Worm (Caenorhabditis elegans) whole organism, young adult: ENCODE results near the gene glt-4.
A peak's percentile ranks its signal among the peaks of the same experiment; 100 is the strongest.

Experiments
- B0035.1 ChIP-seq: sonication (generic microtip); optimal IDR thresholded peaks from 2 replicates; lab custom pipeline; 2016; ENCODE audit warnings: missing genetic modification characterization, mild to moderate bottlenecking, missing compliant biosample characterization, missing genotype, missing genetic modification reagents
- B0261.1 ChIP-seq: sonication (generic microtip); optimal IDR thresholded peaks from 2 replicates; lab custom pipeline; 2016; ENCODE audit warnings: mild to moderate bottlenecking, missing genetic modification characterization, moderate library complexity, missing compliant biosample characterization
- F33H1.4 ChIP-seq: fragments of 200-800 bp; sonication (Bioruptor generic); IDR thresholded peaks from 2 replicates; pipeline ENCODE4 v1.3.6; 2022; ENCODE audit warnings: missing genetic modification reagents, missing genetic modification characterization, missing compliant biosample characterization
- K11D2.4 ChIP-seq: fragments of 200-800 bp; sonication (Bioruptor generic); IDR thresholded peaks from 2 replicates; pipeline ENCODE4 v1.3.6; 2022; ENCODE audit warnings: missing genetic modification reagents, missing genetic modification characterization, missing compliant biosample characterization
- T07F8.4 ChIP-seq: sonication (generic microtip); optimal IDR thresholded peaks from 2 replicates; lab custom pipeline; 2016; ENCODE audit warnings: mild to moderate bottlenecking, missing genetic modification characterization, moderate library complexity, missing compliant biosample characterization
- Y56A3A.18 ChIP-seq: fragments of 200-800 bp; sonication (Bioruptor generic); IDR thresholded peaks from 2 replicates; pipeline ENCODE4 v1.3.6; 2022; ENCODE audit warnings: missing genetic modification reagents, missing genetic modification characterization, missing compliant biosample characterization
- attf-3 ChIP-seq: fragments of 200-800 bp; sonication (Bioruptor generic); conservative IDR thresholded peaks from 2 replicates; pipeline ENCODE4 v1.3.6; 2022; ENCODE audit warnings: missing genetic modification reagents, missing genetic modification characterization, missing compliant biosample characterization
- ccch-3 ChIP-seq: fragments of 200-800 bp; sonication (Bioruptor generic); optimal IDR thresholded peaks from 2 replicates; lab custom pipeline; 2018; ENCODE audit warnings: mild to moderate bottlenecking, missing genetic modification characterization, missing compliant biosample characterization
- cebp-1 ChIP-seq, 2 experiments: fragments of 200-800 bp in 1 of 2; sonication (Bioruptor generic) in 1 of 2; sonication (generic microtip) in 1 of 2; IDR thresholded peaks in 1 of 2; optimal IDR thresholded peaks in 1 of 2; 2 replicates each; pipeline versions ENCODE4 v1.3.6 to Lab custom; 2017 to 2022; ENCODE audit warnings: missing compliant biosample characterization in 2 of 2, missing genetic modification characterization in 2 of 2, mild to moderate bottlenecking in 1 of 2, missing genetic modification reagents in 1 of 2, moderate library complexity in 1 of 2
- ceh-27 ChIP-seq: fragments of 200-800 bp; sonication (Bioruptor generic); optimal IDR thresholded peaks from 2 replicates; lab custom pipeline; 2018; ENCODE audit warnings: mild to moderate bottlenecking, missing genetic modification characterization, moderate library complexity, missing compliant biosample characterization
- ceh-58 ChIP-seq: fragments of 200-800 bp; sonication (Bioruptor generic); IDR thresholded peaks from 2 replicates; pipeline ENCODE4 v1.3.6; 2022; ENCODE audit warnings: missing genetic modification characterization, missing compliant biosample characterization
- ceh-79 ChIP-seq: sonication (generic microtip); optimal IDR thresholded peaks from 2 replicates; lab custom pipeline; 2017; ENCODE audit warnings: mild to moderate bottlenecking, missing genetic modification characterization, missing compliant biosample characterization
- die-1 ChIP-seq: sonication (generic microtip); optimal IDR thresholded peaks from 2 replicates; lab custom pipeline; 2016; ENCODE audit warnings: missing genotype, mild to moderate bottlenecking, missing genetic modification characterization, missing compliant biosample characterization
- dox-1 ChIP-seq: fragments of 200-800 bp; sonication (Bioruptor generic); IDR thresholded peaks from 2 replicates; pipeline ENCODE4 v1.3.6; 2022; ENCODE audit warnings: missing genetic modification reagents, missing genetic modification characterization, missing compliant biosample characterization
- dpff-1 ChIP-seq: sonication (generic microtip); optimal IDR thresholded peaks from 2 replicates; lab custom pipeline; 2017; ENCODE audit warnings: mild to moderate bottlenecking, missing genetic modification characterization, missing compliant biosample characterization
- ets-4 ChIP-seq: fragments of 200-800 bp; sonication (Bioruptor generic); optimal IDR thresholded peaks from 2 replicates; lab custom pipeline; 2018; ENCODE audit warnings: mild to moderate bottlenecking, missing genetic modification characterization, missing compliant biosample characterization
- him-1 ChIP-seq: sonication (generic microtip); optimal IDR thresholded peaks from 2 replicates; lab custom pipeline; 2016; ENCODE audit warnings: missing genotype, missing genetic modification reagents, missing genetic modification characterization, missing compliant biosample characterization
- hlh-26 ChIP-seq: fragments of 200-800 bp; sonication (Bioruptor generic); conservative IDR thresholded peaks from 2 replicates; pipeline ENCODE4 v1.3.6; 2022; ENCODE audit warnings: missing genetic modification reagents, missing genetic modification characterization, missing compliant biosample characterization
- hmg-1.2 ChIP-seq: fragments of 200-800 bp; sonication (Bioruptor generic); IDR thresholded peaks from 2 replicates; pipeline ENCODE4 v1.3.6; 2022; ENCODE audit warnings: missing genetic modification reagents, missing genetic modification characterization, missing compliant biosample characterization
- let-526 ChIP-seq: fragments of 200-800 bp; sonication (Bioruptor generic); IDR thresholded peaks from 2 replicates; pipeline ENCODE4 v1.3.6; 2022; ENCODE audit warnings: missing genetic modification reagents, missing genetic modification characterization, missing compliant biosample characterization
- lin-35 ChIP-seq, 3 experiments: fragments of 150-350 bp in 2 of 3; sonication (generic microtip) in 1 of 3; optimal IDR thresholded peaks; 2 replicates each; lab custom pipeline; 2014 to 2018; ENCODE audit warnings: missing biosample characterization in 3 of 3, missing genetic modification characterization in 3 of 3, missing genetic modification reagents in 3 of 3
- lir-1 ChIP-seq: fragments of 200-800 bp; sonication (Bioruptor generic); conservative IDR thresholded peaks from 2 replicates; pipeline ENCODE4 v1.3.6; 2022; ENCODE audit warnings: missing genetic modification reagents, missing genetic modification characterization, missing compliant biosample characterization
- lsy-27 ChIP-seq: sonication (generic microtip); optimal IDR thresholded peaks from 2 replicates; lab custom pipeline; 2017; ENCODE audit warnings: missing genetic modification characterization, mild to moderate bottlenecking, missing compliant biosample characterization, antibody characterized with exemption, missing genotype, borderline replicate concordance; ENCODE audit not compliant: insufficient read depth
- madf-10 ChIP-seq: sonication (generic microtip); optimal IDR thresholded peaks from 2 replicates; lab custom pipeline; 2016; ENCODE audit warnings: mild to moderate bottlenecking, missing genetic modification characterization, missing compliant biosample characterization
- madf-6 ChIP-seq: fragments of 200-800 bp; sonication (Bioruptor generic); IDR thresholded peaks from 2 replicates; pipeline ENCODE4 v1.3.6; 2022; ENCODE audit warnings: missing genetic modification reagents, missing genetic modification characterization, missing compliant biosample characterization
- madf-8 ChIP-seq: fragments of 200-800 bp; sonication (Bioruptor generic); conservative IDR thresholded peaks from 2 replicates; pipeline ENCODE4 v1.3.6; 2022; ENCODE audit warnings: missing genetic modification reagents, missing genetic modification characterization, missing compliant biosample characterization
- mxl-1 ChIP-seq: sonication (generic microtip); optimal IDR thresholded peaks from 2 replicates; lab custom pipeline; 2016; ENCODE audit warnings: missing genetic modification characterization, missing compliant biosample characterization
- nfya-1 ChIP-seq: sonication (generic microtip); optimal IDR thresholded peaks from 2 replicates; lab custom pipeline; 2017; ENCODE audit warnings: antibody characterized with exemption, missing compliant biosample characterization, missing genetic modification characterization, borderline replicate concordance; ENCODE audit not compliant: insufficient read depth
- nhr-179 ChIP-seq: sonication (generic microtip); optimal IDR thresholded peaks from 2 replicates; lab custom pipeline; 2016; ENCODE audit warnings: mild to moderate bottlenecking, missing genetic modification characterization, missing compliant biosample characterization
- nhr-80 ChIP-seq: sonication (generic microtip); optimal IDR thresholded peaks from 2 replicates; lab custom pipeline; 2016; ENCODE audit warnings: missing genetic modification characterization, missing compliant biosample characterization
- nhr-90 ChIP-seq: sonication (generic microtip); optimal IDR thresholded peaks from 2 replicates; lab custom pipeline; 2016; ENCODE audit warnings: missing genotype, mild to moderate bottlenecking, missing genetic modification characterization, missing compliant biosample characterization
- rec-8 ChIP-seq, 2 experiments: sonication (generic microtip); optimal IDR thresholded peaks; 2 replicates each; lab custom pipeline; 2016; ENCODE audit warnings: mild to moderate bottlenecking in 2 of 2, missing genetic modification characterization in 2 of 2, missing genetic modification reagents in 2 of 2, missing genotype in 2 of 2, missing biosample characterization in 1 of 2, missing compliant biosample characterization in 1 of 2, moderate library complexity in 1 of 2
- rpc-1 ChIP-seq, 2 experiments: fragments of 150-350 bp in 1 of 2; sonication (generic microtip) in 1 of 2; optimal IDR thresholded peaks; 2 replicates each; lab custom pipeline; 2014 to 2018; ENCODE audit warnings: missing biosample characterization in 1 of 2, missing genetic modification characterization in 1 of 2, missing genetic modification reagents in 1 of 2, missing genotype in 1 of 2
- snpc-1.1 ChIP-seq: sonication (generic microtip); optimal IDR thresholded peaks from 2 replicates; lab custom pipeline; 2017; ENCODE audit warnings: missing genetic modification characterization, mild to moderate bottlenecking, missing compliant biosample characterization, antibody characterized with exemption, moderate library complexity, missing genotype, missing genetic modification reagents; ENCODE audit not compliant: insufficient read depth
- tbx-9 ChIP-seq: sonication (generic microtip); optimal IDR thresholded peaks from 2 replicates; lab custom pipeline; 2016; ENCODE audit warnings: borderline replicate concordance, missing genetic modification characterization, inconsistent platforms, missing compliant biosample characterization
- unc-62 ChIP-seq: fragments of 150-350 bp; optimal IDR thresholded peaks from 2 replicates; lab custom pipeline; 2014; ENCODE audit warnings: missing biosample characterization, missing genetic modification reagents, missing genetic modification characterization
- zim-3 ChIP-seq: sonication (generic microtip); optimal IDR thresholded peaks from 2 replicates; lab custom pipeline; 2017; ENCODE audit warnings: mild to moderate bottlenecking, missing genetic modification characterization, moderate library complexity, missing compliant biosample characterization
- ztf-18 ChIP-seq: sonication (generic microtip); optimal IDR thresholded peaks from 2 replicates; lab custom pipeline; 2016; ENCODE audit warnings: missing genotype, mild to moderate bottlenecking, missing genetic modification characterization, missing compliant biosample characterization
- ztf-25 ChIP-seq: fragments of 200-800 bp; sonication (Bioruptor generic); IDR thresholded peaks from 2 replicates; pipeline ENCODE4 v1.3.6; 2022; ENCODE audit warnings: missing genetic modification reagents, missing genetic modification characterization, missing compliant biosample characterization
- ztf-6 ChIP-seq: fragments of 200-800 bp; sonication (Bioruptor generic); IDR thresholded peaks from 2 replicates; pipeline ENCODE4 v1.3.6; 2022; ENCODE audit warnings: missing genetic modification reagents, missing genetic modification characterization, missing compliant biosample characterization

Gene glt-4

DNA sequence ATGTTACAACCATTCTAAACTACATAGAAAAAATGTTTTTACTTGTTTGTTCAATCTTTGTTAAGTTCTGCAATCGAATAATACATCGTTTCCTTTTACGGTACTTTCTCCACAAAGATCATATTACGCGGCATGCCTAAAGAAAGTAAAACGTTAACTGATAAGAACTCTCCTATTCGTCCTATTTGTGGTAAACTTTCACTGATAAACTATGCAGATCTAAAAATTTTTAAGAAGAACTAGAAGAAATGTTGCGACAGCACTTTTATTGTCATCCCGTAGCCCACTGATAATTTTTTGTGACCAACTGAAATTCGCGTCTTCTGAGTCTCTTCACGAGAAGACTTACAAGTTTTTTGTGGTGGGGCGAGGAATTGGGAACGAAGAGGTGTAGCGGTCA is 23.9 kb downstream of the glt-4 start:
- TF ChIP-seq T07F8.4 (tag; lab: Kevin White, UChicago) (no peak), ztf-25 (GFP tag; lab: Robert Waterston, UW) (0 out of 2 replicates have a peak, but pooled peaks have one; percentile 9), dpff-1 (tag; lab: Kevin White, UChicago) (no peak), dox-1 (GFP tag; lab: Robert Waterston, UW) (peak; percentile 40; the same call in 1 of the 2 replicates), lin-35 (GFP tag; optimal IDR thresholded peaks at IDR 0.05; lab: Kevin White, UChicago) (no peak), nhr-179 (no peak), nhr-80 (peak; percentile 97), madf-10 (tag; lab: Kevin White, UChicago) (peak; percentile 11), die-1 (tag; lab: Kevin White, UChicago) (no peak), nhr-90 (tag; lab: Kevin White, UChicago) (no peak), ets-4 (GFP tag; lab: Kevin White, UChicago) (peak; percentile 37), F33H1.4 (no peak), ccch-3 (GFP tag; lab: Kevin White, UChicago) (no peak)

DNA sequence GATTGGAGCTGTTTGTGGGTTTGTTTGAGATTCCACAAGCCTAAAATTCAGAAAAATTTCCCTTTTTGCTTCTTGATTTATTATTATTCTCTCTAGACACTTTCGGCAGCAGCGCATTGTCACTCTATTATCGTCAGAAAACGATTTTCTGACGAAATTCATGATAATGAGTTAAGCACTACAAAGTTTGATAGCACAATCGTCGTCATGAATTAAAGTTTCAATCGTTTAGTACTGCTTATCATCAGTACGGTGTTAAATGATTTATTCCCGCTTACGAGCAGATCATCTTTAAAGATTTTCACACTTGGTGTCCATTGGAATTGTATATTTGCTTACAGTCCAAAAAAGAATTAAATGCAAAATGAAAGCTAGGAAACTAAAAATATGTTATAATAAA is 26.3 kb downstream of the glt-4 start:
- TF ChIP-seq zim-3 (tag; lab: Kevin White, UChicago) (no peak), nhr-80 (peak; percentile 55)
- TF ChIP-seq, all 124 proteins: peak for 1

DNA sequence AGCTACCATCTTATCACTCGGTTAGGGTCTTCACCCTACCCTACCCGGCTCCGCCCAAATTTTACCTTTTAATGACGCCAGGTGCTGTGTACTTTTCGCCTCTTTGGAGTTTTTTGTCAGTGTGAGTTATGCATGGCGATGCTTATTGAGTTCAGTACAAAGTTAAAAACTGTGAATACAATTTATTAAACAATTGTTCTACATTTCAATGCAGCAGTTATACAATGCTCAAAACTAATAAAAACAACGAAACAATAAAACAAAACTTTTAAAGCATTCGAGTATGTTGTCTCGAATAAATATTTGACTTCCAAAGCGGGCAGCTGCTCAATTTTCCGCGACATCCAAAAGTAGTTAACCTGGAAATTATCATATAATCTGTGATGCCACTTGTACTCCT is 27.3 kb downstream of the glt-4 start, which contains the start of gene ctsa-2:
TSS of gene ctsa-2 (minus strand) at position 101 of the 400 bp plus-strand sequence.
- TF ChIP-seq dox-1 (GFP tag; lab: Robert Waterston, UW) (no peak), hlh-26 (GFP tag; lab: Robert Waterston, UW) (no peak), him-1 (tag; lab: Kevin White, UChicago) (no peak), ceh-58 (no peak), ztf-6 (GFP tag; lab: Robert Waterston, UW) (no peak), madf-6 (GFP tag; lab: Robert Waterston, UW) (no peak), lir-1 (no peak), mxl-1 (tag; lab: Kevin White, UChicago) (no peak), hmg-1.2 (GFP tag; lab: Robert Waterston, UW) (no peak), lin-35 (GFP tag; optimal IDR thresholded peaks at IDR 0.05; lab: Kevin White, UChicago) (no peak), K11D2.4 (no peak), B0261.1 (tag; lab: Kevin White, UChicago) (no peak)

DNA sequence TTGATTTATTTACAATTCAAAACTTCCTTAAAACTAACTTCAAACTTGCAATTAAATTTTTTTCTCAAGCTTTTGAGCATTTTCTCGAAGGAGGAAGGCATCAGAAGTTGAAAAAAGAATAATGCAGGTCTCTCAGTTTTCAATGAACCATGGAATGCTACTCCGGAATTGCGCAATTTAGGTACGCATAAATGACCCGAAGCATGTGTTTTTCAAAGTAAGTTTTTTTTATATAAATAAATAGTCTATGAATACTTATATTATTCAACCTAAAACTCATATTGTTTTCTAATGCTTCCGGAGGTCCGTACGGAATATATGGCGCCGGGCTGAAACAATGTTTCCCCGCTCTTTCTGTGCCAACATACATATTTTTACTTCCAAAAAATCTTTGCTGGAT is 30.5 kb downstream of the glt-4 start, which contains the start of gene K10C2.2:
TSS of gene K10C2.2 (minus strand) at position 101 of the 400 bp plus-strand sequence.
- TF ChIP-seq lsy-27 (tag; lab: Kevin White, UChicago) (no peak), cebp-1 (GFP tag; IDR thresholded peaks at IDR 0.05; lab: Robert Waterston, UW) (no peak), cebp-1 (tag; optimal IDR thresholded peaks at IDR 0.05; lab: Kevin White, UChicago) (no peak)
- TF ChIP-seq, all 124 proteins: peak for 0

DNA sequence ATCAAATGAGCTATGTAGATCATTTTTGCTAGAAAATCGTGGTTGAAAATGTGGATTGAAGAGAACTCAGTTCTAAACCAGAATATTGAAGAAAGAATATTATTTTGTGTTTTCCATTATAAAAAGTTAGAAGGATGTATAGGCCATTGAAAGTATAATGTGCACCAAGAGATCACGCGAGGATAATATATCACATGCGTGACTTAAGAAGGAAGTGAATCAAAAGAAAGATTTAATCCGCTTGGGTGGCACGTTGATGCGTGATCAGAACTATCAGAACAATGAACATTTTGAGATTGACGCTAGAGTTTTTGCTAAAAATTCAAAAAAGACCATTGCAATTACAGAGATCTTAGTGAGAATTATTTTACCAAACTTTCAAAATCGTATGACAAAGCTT is 32.6 kb downstream of the glt-4 start:
- TF ChIP-seq unc-62 (no peak), nhr-179 (no peak), let-526 (no peak), Y56A3A.18 (no peak), tbx-9 (tag; lab: Kevin White, UChicago) (no peak), ceh-79 (tag; lab: Kevin White, UChicago) (no peak), madf-8 (GFP tag; lab: Robert Waterston, UW) (no peak), attf-3 (GFP tag; lab: Robert Waterston, UW) (no peak), ceh-27 (GFP tag; lab: Kevin White, UChicago) (no peak), ztf-18 (tag; lab: Kevin White, UChicago) (no peak), rec-8 (tag; optimal IDR thresholded peaks at IDR 0.05; lab: Kevin White, UChicago) (no peak), B0035.1 (tag; lab: Kevin White, UChicago) (no peak), die-1 (tag; lab: Kevin White, UChicago) (no peak), nfya-1 (tag; lab: Kevin White, UChicago) (no peak), snpc-1.1 (no peak), rpc-1 (optimal IDR thresholded peaks at IDR 0.05; lab: Kevin White, UChicago) (no peak), rpc-1 (tag; optimal IDR thresholded peaks at IDR 0.05; lab: Kevin White, UChicago) (no peak), ets-4 (GFP tag; lab: Kevin White, UChicago) (no peak)
